Worm (Caenorhabditis elegans): ENCODE data around the gene acl-1.

DNA sequence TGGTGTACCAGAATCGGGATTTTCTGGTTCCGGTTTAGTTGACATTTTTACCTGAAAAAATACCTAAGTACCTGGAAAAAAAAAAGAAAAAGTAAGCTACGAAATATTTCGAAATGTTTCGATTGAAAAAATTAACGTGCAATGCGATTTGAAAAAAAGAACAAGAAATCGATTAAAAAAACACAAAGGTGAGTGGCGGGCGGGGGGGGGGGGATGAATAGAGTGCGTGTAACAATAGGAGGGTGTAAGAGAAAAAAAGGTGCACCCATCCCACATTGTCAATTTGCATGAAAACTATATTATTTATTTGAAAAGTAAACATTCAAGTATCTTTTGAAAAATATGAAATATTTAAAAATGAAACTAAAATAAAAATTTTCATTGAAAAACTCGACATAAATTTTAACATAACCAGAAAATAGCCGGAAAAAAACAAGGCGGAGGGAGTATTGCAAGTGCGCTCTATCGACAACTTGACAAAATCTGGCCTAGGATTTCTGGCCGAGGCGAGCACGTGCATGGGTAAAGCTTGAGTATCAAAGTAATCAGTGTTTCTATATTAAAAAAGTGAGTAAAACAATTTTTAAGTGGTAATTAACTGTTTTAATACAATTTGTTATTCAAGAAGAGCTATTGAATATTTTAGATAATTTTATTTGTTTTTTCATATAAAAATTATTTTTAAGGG, 16.3 kb downstream of the acl-1 start, which contains the start of the genes csb-1 and F53H4.4:
- no peak for TF ChIP-seq tbx-2 (tag; optimal IDR thresholded peaks at IDR 0.05)
- TF ChIP-seq ama-1 (optimal IDR thresholded peaks at IDR 0.05), result no peak
- peak; percentile 90 for TF ChIP-seq lin-15B (tag; optimal IDR thresholded peaks at IDR 0.05)
- TF ChIP-seq mml-1 (tag; optimal IDR thresholded peaks at IDR 0.05), result no peak
- no peak for TF ChIP-seq ztf-11 (tag; optimal IDR thresholded peaks at IDR 0.05)
- TF ChIP-seq daf-12 (tag; optimal IDR thresholded peaks at IDR 0.05), result no peak
- TF ChIP-seq sea-2 (GFP tag; optimal IDR thresholded peaks at IDR 0.05), result no peak
- no peak for TF ChIP-seq fkh-10 (GFP tag; optimal IDR thresholded peaks at IDR 0.05)
- TF ChIP-seq lin-39 (tag; optimal IDR thresholded peaks at IDR 0.05), result peak; percentile 51

All from whole organism, L3 larva.